Fruit fly (Drosophila melanogaster): ENCODE results near the gene CG13058.

DNA sequence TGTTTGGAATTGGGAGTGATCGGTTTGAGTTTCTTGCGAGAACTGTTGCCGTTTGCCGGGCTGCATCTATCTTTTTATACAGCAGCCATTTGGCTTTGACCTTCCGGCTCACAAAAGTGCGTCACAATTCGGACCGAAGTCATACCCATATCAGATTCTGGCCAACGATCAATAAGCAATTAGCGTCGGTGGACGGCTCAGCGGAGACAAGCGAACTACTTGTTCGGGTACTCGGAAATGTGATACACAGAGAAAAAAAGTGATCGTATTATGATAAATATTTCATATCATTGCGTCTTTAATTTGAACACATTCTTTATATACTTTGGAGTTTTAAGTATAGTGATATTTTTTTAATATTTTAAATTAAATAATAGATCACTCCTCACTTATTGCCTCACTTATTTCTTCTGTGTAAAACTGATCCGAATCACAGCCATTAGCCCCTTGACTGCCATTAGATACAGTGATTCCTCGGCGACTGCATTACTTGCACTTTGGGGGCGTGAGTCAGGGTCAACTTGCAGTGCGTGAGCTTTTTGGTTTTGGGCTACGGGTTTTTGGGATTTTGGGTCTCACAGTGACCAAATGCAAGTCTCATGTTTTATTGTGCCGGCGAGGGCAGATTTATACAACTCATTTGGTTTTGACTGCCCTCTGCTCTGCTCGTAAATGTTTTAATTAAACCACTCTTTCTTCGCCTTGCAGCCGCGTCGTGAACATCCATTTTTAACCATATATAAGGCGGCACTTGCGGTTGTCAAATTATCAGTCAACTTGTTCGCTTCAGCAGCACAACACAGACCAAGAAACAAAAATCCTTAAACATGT, 22.6 kb upstream of the CG13058 start, which contains the start of the genes CG13043 and CG13063:
- TF ChIP-seq trh (GFP tag; optimal IDR thresholded peaks at IDR 0.05) (no peak), toy (GFP tag; IDR thresholded peaks at IDR 0.05) (no peak), CG3065 (GFP tag; optimal IDR thresholded peaks at IDR 0.05) (no peak), PHDP (tag; optimal IDR thresholded peaks at IDR 0.05) (peak; percentile 3), lab (GFP tag; optimal IDR thresholded peaks at IDR 0.05) (no peak), tll (GFP tag; optimal IDR thresholded peaks at IDR 0.05) (no peak)

All from whole organism, embryonic.